Fruit fly (Drosophila melanogaster) whole organism, embryonic: ENCODE results near the gene MAPk-Ak2.
A peak's percentile ranks its signal among the peaks of the same experiment; 100 is the strongest.

Source experiments
- Bdp1 ChIP-seq: fragments of 200-800 bp; sonication (Bioruptor generic); optimal IDR thresholded peaks from 3 replicates; lab custom pipeline; 2016; ENCODE audit warnings: missing biosample characterization, missing genetic modification characterization
- CG10267 ChIP-seq: fragments of 200-800 bp; sonication (Bioruptor generic); optimal IDR thresholded peaks from 2 replicates; lab custom pipeline; 2018; ENCODE audit warnings: missing biosample characterization, mild to moderate bottlenecking, missing genetic modification characterization, moderate library complexity
- CG11247 ChIP-seq: fragments of 200-800 bp; sonication (Bioruptor generic); IDR thresholded peaks from 2 replicates; pipeline ENCODE4 v1.3.6; 2022; ENCODE audit warnings: missing biosample characterization, missing genetic modification characterization
- CG1233 ChIP-seq: fragments of 200-800 bp; sonication (Bioruptor generic); optimal IDR thresholded peaks from 4 replicates; lab custom pipeline; 2018; ENCODE audit warnings: missing biosample characterization, mild to moderate bottlenecking, missing genetic modification characterization
- CG14667 ChIP-seq: fragments of 200-800 bp; sonication (Bioruptor generic); IDR thresholded peaks from 2 replicates; pipeline ENCODE4 v1.3.6; 2022; ENCODE audit warnings: missing biosample characterization, missing genetic modification characterization
- CG15514 ChIP-seq: fragments of 200-800 bp; sonication (Bioruptor generic); optimal IDR thresholded peaks from 3 replicates; lab custom pipeline; 2017; ENCODE audit warnings: missing biosample characterization, missing genetic modification characterization, mild to moderate bottlenecking, moderate library complexity, missing genetic modification reagents
- CG16815 ChIP-seq: fragments of 200-800 bp; sonication (Bioruptor generic); optimal IDR thresholded peaks from 3 replicates; lab custom pipeline; 2017; ENCODE audit warnings: missing biosample characterization, mild to moderate bottlenecking, missing genetic modification characterization
- CG16863 ChIP-seq: fragments of 200-800 bp; sonication (Bioruptor generic); optimal IDR thresholded peaks from 3 replicates; lab custom pipeline; 2016; ENCODE audit warnings: missing biosample characterization, missing genetic modification characterization
- CG18011 ChIP-seq: fragments of 200-800 bp; sonication (Bioruptor generic); optimal IDR thresholded peaks from 2 replicates; lab custom pipeline; 2017; ENCODE audit warnings: missing biosample characterization, missing genetic modification characterization, mild to moderate bottlenecking, moderate library complexity, missing genotype
- CG1832 ChIP-seq: fragments of 200-800 bp; sonication (Bioruptor generic); optimal IDR thresholded peaks from 2 replicates; lab custom pipeline; 2017; ENCODE audit warnings: missing biosample characterization, mild to moderate bottlenecking, missing genetic modification characterization, inconsistent platforms
- CG2199 ChIP-seq: fragments of 200-800 bp; sonication (Bioruptor generic); IDR thresholded peaks from 3 replicates; pipeline ENCODE4 v1.3.6; 2022; ENCODE audit warnings: missing biosample characterization, missing genetic modification characterization
- CG2875 ChIP-seq: fragments of 200-800 bp; sonication (Bioruptor generic); optimal IDR thresholded peaks from 2 replicates; lab custom pipeline; 2017; ENCODE audit warnings: missing biosample characterization, mild to moderate bottlenecking, missing genetic modification characterization, missing genetic modification reagents
- CG33213 ChIP-seq: fragments of 200-800 bp; sonication (Bioruptor generic); optimal IDR thresholded peaks from 3 replicates; lab custom pipeline; 2016; ENCODE audit warnings: missing biosample characterization, missing genetic modification characterization
- CG6272 ChIP-seq: fragments of 200-800 bp; sonication (Bioruptor generic); IDR thresholded peaks from 2 replicates; pipeline ENCODE4 v1.3.6; 2022; ENCODE audit warnings: missing biosample characterization, missing genetic modification characterization
- CG7963 ChIP-seq: fragments of 200-800 bp; sonication (Bioruptor generic); IDR thresholded peaks from 3 replicates; pipeline ENCODE4 v1.3.6; 2022; ENCODE audit warnings: missing biosample characterization, missing genetic modification characterization; ENCODE audit not compliant: partially characterized antibody
- CG9609 ChIP-seq: fragments of 200-800 bp; sonication (Bioruptor generic); optimal IDR thresholded peaks from 3 replicates; lab custom pipeline; 2016; ENCODE audit warnings: missing biosample characterization, missing genetic modification characterization
- Dad ChIP-seq: fragments of 200-800 bp; sonication (Bioruptor generic); optimal IDR thresholded peaks from 3 replicates; lab custom pipeline; 2016; ENCODE audit warnings: missing biosample characterization, missing genetic modification characterization
- Doc3 ChIP-seq: fragments of 200-800 bp; sonication (Bioruptor generic); IDR thresholded peaks from 3 replicates; pipeline ENCODE4 v1.3.6; 2022; ENCODE audit warnings: missing biosample characterization, missing genetic modification characterization; ENCODE audit not compliant: partially characterized antibody
- Dp ChIP-seq: fragments of 200-800 bp; sonication (Bioruptor generic); optimal IDR thresholded peaks from 2 replicates; lab custom pipeline; 2018; ENCODE audit warnings: missing biosample characterization, mild to moderate bottlenecking, missing genetic modification characterization, moderate library complexity
- Eip74EF ChIP-seq, 2 experiments: fragments of 200-800 bp in 1 of 2; fragments of >200 bp in 1 of 2; sonication (Bioruptor generic) in 1 of 2; optimal IDR thresholded peaks; 2 replicates each; lab custom pipeline; 2017 to 2019; ENCODE audit warnings: missing biosample characterization in 2 of 2, missing genetic modification characterization in 2 of 2, mild to moderate bottlenecking in 1 of 2, moderate library complexity in 1 of 2
- Fer1 ChIP-seq: fragments of 200-800 bp; sonication (Bioruptor generic); optimal IDR thresholded peaks from 2 replicates; lab custom pipeline; 2017; ENCODE audit warnings: missing biosample characterization, mild to moderate bottlenecking, missing genetic modification characterization
- HLH4C ChIP-seq: fragments of 200-800 bp; sonication (Bioruptor generic); IDR thresholded peaks from 3 replicates; pipeline ENCODE4 v1.3.6; 2022; ENCODE audit warnings: missing biosample characterization, missing genetic modification characterization; ENCODE audit not compliant: partially characterized antibody
- Hey ChIP-seq: fragments of 200-800 bp; sonication (Bioruptor generic); optimal IDR thresholded peaks from 3 replicates; lab custom pipeline; 2018; ENCODE audit warnings: missing biosample characterization, mild to moderate bottlenecking, missing genetic modification characterization
- Hr39 ChIP-seq: fragments of >200 bp; optimal IDR thresholded peaks from 2 replicates; lab custom pipeline; 2017
- Neu2 ChIP-seq: fragments of 200-800 bp; sonication (Bioruptor generic); optimal IDR thresholded peaks from 3 replicates; lab custom pipeline; 2016; ENCODE audit warnings: missing biosample characterization, missing genetic modification characterization, borderline replicate concordance
- Sox100B ChIP-seq: fragments of 200-800 bp; sonication (Bioruptor generic); optimal IDR thresholded peaks from 3 replicates; lab custom pipeline; 2018; ENCODE audit warnings: missing biosample characterization, mild to moderate bottlenecking, missing genetic modification characterization
- Xrp1 ChIP-seq: fragments of 200-800 bp; sonication (Bioruptor generic); IDR thresholded peaks from 2 replicates; pipeline ENCODE4 v1.3.6; 2022; ENCODE audit warnings: missing biosample characterization, missing genetic modification characterization
- ci ChIP-seq: fragments of 200-800 bp; sonication (Bioruptor generic); IDR thresholded peaks from 3 replicates; pipeline ENCODE4 v1.3.6; 2022; ENCODE audit warnings: missing biosample characterization, missing genetic modification characterization
- dan ChIP-seq: fragments of 200-800 bp; sonication (Bioruptor generic); IDR thresholded peaks from 2 replicates; pipeline ENCODE4 v1.3.6; 2022; ENCODE audit warnings: missing biosample characterization, missing genetic modification characterization
- dimm ChIP-seq: fragments of 200-800 bp; sonication (Bioruptor generic); IDR thresholded peaks from 2 replicates; pipeline ENCODE4 v1.3.6; 2022; ENCODE audit warnings: missing biosample characterization, missing genetic modification characterization
- dmrt11E ChIP-seq: fragments of 200-800 bp; sonication (Bioruptor generic); optimal IDR thresholded peaks from 3 replicates; lab custom pipeline; 2018; ENCODE audit warnings: missing biosample characterization, mild to moderate bottlenecking, missing genetic modification characterization, moderate library complexity
- dmrt99B ChIP-seq: fragments of 200-800 bp; sonication (Bioruptor generic); optimal IDR thresholded peaks from 2 replicates; lab custom pipeline; 2018; ENCODE audit warnings: missing biosample characterization, mild to moderate bottlenecking, missing genetic modification characterization, moderate library complexity
- emc ChIP-seq: fragments of 200-800 bp; sonication (Bioruptor generic); optimal IDR thresholded peaks from 2 replicates; lab custom pipeline; 2016; ENCODE audit warnings: missing biosample characterization, missing genetic modification characterization
- gfzf ChIP-seq: fragments of 200-800 bp; sonication (Bioruptor generic); optimal IDR thresholded peaks from 2 replicates; lab custom pipeline; 2016; ENCODE audit warnings: missing biosample characterization, mild to moderate bottlenecking, missing genetic modification characterization, moderate library complexity
- ind ChIP-seq: fragments of 200-800 bp; sonication (Bioruptor generic); optimal IDR thresholded peaks from 3 replicates; lab custom pipeline; 2016; ENCODE audit warnings: missing biosample characterization, missing genetic modification characterization
- insv ChIP-seq, 2 experiments: fragments of 200-800 bp; sonication (Bioruptor generic); optimal IDR thresholded peaks; 3 replicates each; lab custom pipeline; 2016 to 2018; ENCODE audit warnings: missing biosample characterization in 2 of 2, missing genetic modification characterization in 2 of 2
- jumu ChIP-seq: fragments of 200-800 bp; sonication (Bioruptor generic); optimal IDR thresholded peaks from 3 replicates; lab custom pipeline; 2016; ENCODE audit warnings: missing biosample characterization, missing genetic modification characterization
- klu ChIP-seq: fragments of 200-800 bp; sonication (Bioruptor generic); IDR thresholded peaks from 2 replicates; pipeline ENCODE4 v1.3.6; 2022; ENCODE audit warnings: missing biosample characterization, missing genetic modification characterization
- luna ChIP-seq: fragments of 200-800 bp; sonication (Bioruptor generic); optimal IDR thresholded peaks from 2 replicates; lab custom pipeline; 2016; ENCODE audit warnings: missing biosample characterization, missing genetic modification characterization
- mld ChIP-seq: fragments of 200-800 bp; sonication (Bioruptor generic); IDR thresholded peaks from 3 replicates; pipeline ENCODE4 v1.3.6; 2022; ENCODE audit warnings: missing biosample characterization, missing genetic modification characterization; ENCODE audit not compliant: partially characterized antibody
- nom ChIP-seq: fragments of 200-800 bp; sonication (Bioruptor generic); optimal IDR thresholded peaks from 2 replicates; lab custom pipeline; 2017; ENCODE audit warnings: missing biosample characterization, missing genetic modification characterization, mild to moderate bottlenecking, moderate library complexity, missing genetic modification reagents
- onecut ChIP-seq: fragments of 200-800 bp; sonication (Bioruptor generic); IDR thresholded peaks from 2 replicates; pipeline ENCODE4 v1.3.6; 2022; ENCODE audit warnings: missing biosample characterization, missing genetic modification characterization
- pan ChIP-seq, 4 experiments: fragments of >200 bp in 3 of 4; fragments of 200-800 bp in 1 of 4; sonication (Bioruptor generic) in 1 of 4; optimal IDR thresholded peaks in 3 of 4; IDR thresholded peaks in 1 of 4; 2 replicates each; pipeline versions ENCODE4 v1.3.6 to Lab custom; 2017 to 2022; ENCODE audit warnings: missing biosample characterization in 2 of 4, missing genetic modification characterization in 2 of 4, mixed read lengths in 1 of 4
- pho ChIP-seq: fragments of 200-800 bp; sonication (Bioruptor generic); optimal IDR thresholded peaks from 2 replicates; lab custom pipeline; 2016; ENCODE audit warnings: missing biosample characterization, missing genetic modification characterization
- sima ChIP-seq: fragments of 200-800 bp; sonication (Bioruptor generic); optimal IDR thresholded peaks from 2 replicates; lab custom pipeline; 2016; ENCODE audit warnings: missing biosample characterization, missing genetic modification characterization
- sqz ChIP-seq: fragments of 200-800 bp; sonication (Bioruptor generic); optimal IDR thresholded peaks from 3 replicates; lab custom pipeline; 2018; ENCODE audit warnings: missing biosample characterization, mild to moderate bottlenecking, missing genetic modification characterization
- sug ChIP-seq: fragments of 200-800 bp; optimal IDR thresholded peaks from 2 replicates; lab custom pipeline; 2019; ENCODE audit warnings: missing biosample characterization, mild to moderate bottlenecking, missing genetic modification characterization, moderate library complexity
- tgo ChIP-seq: fragments of 200-800 bp; sonication (Bioruptor generic); IDR thresholded peaks from 3 replicates; pipeline ENCODE4 v1.3.6; 2022; ENCODE audit warnings: missing biosample characterization, missing genetic modification characterization
- trh ChIP-seq: fragments of 200-800 bp; sonication (Bioruptor generic); optimal IDR thresholded peaks from 2 replicates; lab custom pipeline; 2016; ENCODE audit warnings: missing biosample characterization, missing genetic modification characterization

The MAPk-Ak2 gene

DNA sequence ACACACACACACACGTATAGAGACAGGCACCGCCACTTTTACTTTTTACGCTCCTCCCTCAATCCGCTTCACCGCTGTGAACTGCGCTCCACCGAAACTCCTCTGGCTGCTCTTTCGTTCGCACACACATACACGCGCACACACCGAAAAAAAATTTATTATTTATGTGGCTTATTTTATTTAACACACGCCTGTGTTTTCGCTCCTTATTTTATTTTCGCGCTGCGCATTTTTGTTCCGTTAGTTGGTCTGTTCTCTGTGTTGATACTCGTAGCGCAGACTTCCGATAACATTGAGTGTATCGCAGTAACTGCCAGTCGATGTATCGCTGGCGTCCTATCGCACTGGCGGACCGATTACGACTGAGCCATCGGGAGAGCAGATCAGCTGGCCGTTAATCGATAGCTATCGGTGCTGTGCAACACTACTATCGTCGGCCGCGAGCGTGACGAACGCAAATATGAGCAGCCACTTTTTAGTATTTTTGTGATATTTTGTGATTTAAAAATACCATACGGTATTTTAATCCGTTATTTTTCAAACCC, 26.3 kb downstream of the MAPk-Ak2 start, which contains the start of gene Snx27 (continued):
- TF ChIP-seq Hey (tag; lab: Kevin White, UChicago) (no peak), Dp (GFP tag; lab: Kevin White, UChicago) (peak; percentile 70), gfzf (peak; percentile 90), CG10267 (tag; lab: Kevin White, UChicago) (peak; percentile 97), CG11247 (peak; percentile 59; the same call in 1 of the 2 replicates), Dad (GFP tag; lab: Kevin White, UChicago) (peak; percentile 45), CG2199 (GFP tag; lab: Robert Waterston, UW) (no peak), CG9609 (GFP tag; lab: Kevin White, UChicago) (peak; percentile 51), CG14667 (GFP tag; lab: Robert Waterston, UW) (no peak), sqz (GFP tag; lab: Kevin White, UChicago) (peak; percentile 21), tgo (GFP tag; lab: Robert Waterston, UW) (no peak), CG15514 (peak; percentile 89), Hr39 (lab: Kevin White, UChicago) (no peak), pho (peak; percentile 73), Bdp1 (GFP tag; lab: Kevin White, UChicago) (no peak), CG1233 (GFP tag; lab: Kevin White, UChicago) (peak; percentile 12), CG16863 (GFP tag; lab: Kevin White, UChicago) (peak; percentile 18), ci (peak; percentile 70), CG16815 (no peak), dmrt99B (tag; lab: Kevin White, UChicago) (no peak), Xrp1 (GFP tag; lab: Robert Waterston, UW) (0 out of 2 replicates have a peak, but pooled peaks have one; percentile 24), HLH4C (peak; percentile 99), klu (GFP tag; lab: Robert Waterston, UW) (peak; percentile 11), CG6272 (peak; percentile 71), trh (GFP tag; lab: Kevin White, UChicago) (no peak), Neu2 (GFP tag; lab: Kevin White, UChicago) (no peak), sug (peak; percentile 37), jumu (peak; percentile 67), CG1832 (GFP tag; lab: Kevin White, UChicago) (no peak), CG2875 (GFP tag; lab: Kevin White, UChicago) (no peak), luna (GFP tag; lab: Kevin White, UChicago) (peak; percentile 60), dan (GFP tag; lab: Robert Waterston, UW) (no peak), Doc3 (GFP tag; lab: Robert Waterston, UW) (peak; percentile 97), CG7963 (GFP tag; lab: Robert Waterston, UW) (peak; percentile 99), Fer1 (GFP tag; lab: Kevin White, UChicago) (peak; percentile 50), mld (GFP tag; lab: Robert Waterston, UW) (peak; percentile 99), CG18011 (GFP tag; lab: Kevin White, UChicago) (no peak), dimm (GFP tag; lab: Robert Waterston, UW) (no peak), CG33213 (GFP tag; lab: Kevin White, UChicago) (peak; percentile 78), sima (GFP tag; lab: Kevin White, UChicago) (no peak), nom (GFP tag; lab: Kevin White, UChicago) (peak; percentile 36), insv (GFP tag; optimal IDR thresholded peaks at IDR 0.05; lab: Kevin White, UChicago) (peak in 1 of 2 experiments; percentile 3), Eip74EF (GFP tag; optimal IDR thresholded peaks at IDR 0.05; lab: Kevin White, UChicago) (peak in 1 of 2 experiments; percentile 23), dmrt11E (tag; lab: Kevin White, UChicago) (peak; percentile 19), pan (optimal IDR thresholded peaks at IDR 0.05; lab: Kevin White, UChicago) (no peak), pan (GFP tag; optimal IDR thresholded peaks at IDR 0.05 in 1 of 2, IDR thresholded peaks at IDR 0.05 in 1 of 2) (peak in 1 of 2 experiments; percentile 5), Sox100B (GFP tag; lab: Kevin White, UChicago) (no peak), emc (GFP tag; lab: Kevin White, UChicago) (peak; percentile 4), ind (peak; percentile 4), onecut (GFP tag; lab: Robert Waterston, UW) (0 out of 2 replicates have a peak, but pooled peaks have one; percentile 12)
